Worm (Caenorhabditis elegans) whole organism, L2 larva: ENCODE measurements around the gene rps-24.

ENCODE experiments used
- C34F6.9 ChIP-seq: fragments of 150-350 bp; optimal IDR thresholded peaks from 2 replicates; lab custom pipeline; 2014; ENCODE audit warnings: missing biosample characterization, missing genetic modification characterization
- F13H6.1 ChIP-seq: sonication (generic microtip); optimal IDR thresholded peaks from 2 replicates; lab custom pipeline; 2016; ENCODE audit warnings: missing genetic modification characterization, missing compliant biosample characterization
- R02D3.7 ChIP-seq: fragments of 150-350 bp; optimal IDR thresholded peaks from 2 replicates; lab custom pipeline; 2014; ENCODE audit warnings: missing biosample characterization, missing genetic modification characterization
- Y55F3AM.14 ChIP-seq: fragments of 200-800 bp; sonication (Bioruptor generic); optimal IDR thresholded peaks from 2 replicates; lab custom pipeline; 2018; ENCODE audit warnings: mild to moderate bottlenecking, missing genetic modification characterization, missing compliant biosample characterization
- ZK546.5 ChIP-seq: sonication (generic microtip); optimal IDR thresholded peaks from 2 replicates; lab custom pipeline; 2017; ENCODE audit warnings: missing biosample characterization, missing genetic modification characterization
- alr-1 ChIP-seq: fragments of 150-350 bp; optimal IDR thresholded peaks from 2 replicates; lab custom pipeline; 2014; ENCODE audit warnings: missing biosample characterization, missing genetic modification characterization
- aly-2 ChIP-seq: fragments of 150-350 bp; optimal IDR thresholded peaks from 2 replicates; lab custom pipeline; 2014; ENCODE audit warnings: missing biosample characterization, missing genetic modification characterization
- ama-1 ChIP-seq: fragments of 150-350 bp; optimal IDR thresholded peaks from 2 replicates; lab custom pipeline; 2018; ENCODE audit warnings: inconsistent platforms
- blmp-1 ChIP-seq: sonication (generic microtip); optimal IDR thresholded peaks from 2 replicates; lab custom pipeline; 2017; ENCODE audit warnings: missing genetic modification characterization, mild to moderate bottlenecking, missing compliant biosample characterization, antibody characterized with exemption, moderate library complexity; ENCODE audit not compliant: insufficient read depth
- ceh-16 ChIP-seq: fragments of 150-350 bp; optimal IDR thresholded peaks from 2 replicates; lab custom pipeline; 2014; ENCODE audit warnings: missing biosample characterization, missing genetic modification characterization
- ceh-82 ChIP-seq: fragments of 150-350 bp; optimal IDR thresholded peaks from 2 replicates; lab custom pipeline; 2014; ENCODE audit warnings: missing biosample characterization, missing genetic modification characterization
- crh-2 ChIP-seq: sonication (generic microtip); optimal IDR thresholded peaks from 2 replicates; lab custom pipeline; 2017; ENCODE audit warnings: missing biosample characterization, missing genetic modification characterization
- dmd-4 ChIP-seq: sonication (generic microtip); optimal IDR thresholded peaks from 2 replicates; lab custom pipeline; 2017; ENCODE audit warnings: missing biosample characterization, missing genetic modification characterization
- egl-27 ChIP-seq: sonication (generic microtip); optimal IDR thresholded peaks from 3 replicates; lab custom pipeline; 2017; ENCODE audit warnings: missing biosample characterization, missing genetic modification reagents, missing genetic modification characterization
- elt-1 ChIP-seq: fragments of 150-350 bp; optimal IDR thresholded peaks from 2 replicates; lab custom pipeline; 2014; ENCODE audit warnings: missing biosample characterization, missing genetic modification characterization
- elt-3 ChIP-seq: sonication (generic microtip); optimal IDR thresholded peaks from 2 replicates; lab custom pipeline; 2017; ENCODE audit warnings: missing biosample characterization, missing genetic modification characterization
- fos-1 ChIP-seq: fragments of 150-350 bp; optimal IDR thresholded peaks from 2 replicates; lab custom pipeline; 2014; ENCODE audit warnings: missing biosample characterization, missing genetic modification characterization
- gmeb-1 ChIP-seq: fragments of 150-350 bp; optimal IDR thresholded peaks from 2 replicates; lab custom pipeline; 2014; ENCODE audit warnings: missing biosample characterization, missing genetic modification characterization
- lin-11 ChIP-seq: fragments of 150-350 bp; sonication (generic microtip); optimal IDR thresholded peaks from 2 replicates; lab custom pipeline; 2014; ENCODE audit warnings: missing biosample characterization, missing genetic modification characterization, inconsistent platforms, mixed read lengths
- lin-13 ChIP-seq: fragments of 150-350 bp; optimal IDR thresholded peaks from 2 replicates; lab custom pipeline; 2014; ENCODE audit warnings: missing biosample characterization, missing genetic modification reagents, missing genetic modification characterization
- lin-39 ChIP-seq: fragments of 150-350 bp; optimal IDR thresholded peaks from 2 replicates; lab custom pipeline; 2014; ENCODE audit warnings: missing biosample characterization, missing genetic modification reagents, missing genetic modification characterization
- lsy-2 ChIP-seq, 2 experiments: fragments of 150-350 bp in 1 of 2; sonication (generic microtip) in 1 of 2; optimal IDR thresholded peaks; 2 replicates each; lab custom pipeline; 2014 to 2017; ENCODE audit warnings: missing biosample characterization in 2 of 2, missing genetic modification characterization in 2 of 2
- mab-5 ChIP-seq: fragments of 150-350 bp; optimal IDR thresholded peaks from 2 replicates; lab custom pipeline; 2014; ENCODE audit warnings: missing biosample characterization, missing genetic modification characterization
- mbf-1 ChIP-seq: sonication (generic microtip); optimal IDR thresholded peaks from 2 replicates; lab custom pipeline; 2017; ENCODE audit warnings: missing biosample characterization, missing genetic modification characterization
- mdl-1 ChIP-seq, 2 experiments: fragments of 150-350 bp in 1 of 2; sonication (generic microtip) in 1 of 2; optimal IDR thresholded peaks; 2 replicates each; lab custom pipeline; 2017; ENCODE audit warnings: missing biosample characterization in 2 of 2, missing genetic modification characterization in 2 of 2
- nhr-10 ChIP-seq: sonication (generic microtip); optimal IDR thresholded peaks from 2 replicates; lab custom pipeline; 2017; ENCODE audit warnings: missing biosample characterization, missing genetic modification characterization
- nhr-11 ChIP-seq: fragments of 150-350 bp; optimal IDR thresholded peaks from 2 replicates; lab custom pipeline; 2014; ENCODE audit warnings: missing biosample characterization, missing genetic modification characterization
- nhr-12 ChIP-seq: fragments of 150-350 bp; optimal IDR thresholded peaks from 2 replicates; lab custom pipeline; 2014; ENCODE audit warnings: missing biosample characterization, missing genetic modification characterization
- nhr-129 ChIP-seq: fragments of 150-350 bp; optimal IDR thresholded peaks from 2 replicates; lab custom pipeline; 2014; ENCODE audit warnings: missing biosample characterization, missing genetic modification characterization
- nhr-21 ChIP-seq: fragments of 150-350 bp; optimal IDR thresholded peaks from 2 replicates; lab custom pipeline; 2014; ENCODE audit warnings: missing biosample characterization, missing genetic modification characterization
- nhr-23 ChIP-seq: fragments of 150-350 bp; optimal IDR thresholded peaks from 2 replicates; lab custom pipeline; 2014; ENCODE audit warnings: missing biosample characterization, missing genetic modification reagents, missing genetic modification characterization
- nhr-237 ChIP-seq: fragments of 150-350 bp; optimal IDR thresholded peaks from 2 replicates; lab custom pipeline; 2014; ENCODE audit warnings: missing biosample characterization, missing genetic modification characterization
- nhr-25 ChIP-seq: fragments of 150-350 bp; sonication (generic microtip); optimal IDR thresholded peaks from 3 replicates; lab custom pipeline; 2014; ENCODE audit warnings: missing biosample characterization, missing genetic modification characterization
- nhr-6 ChIP-seq: fragments of 150-350 bp; optimal IDR thresholded peaks from 2 replicates; lab custom pipeline; 2014; ENCODE audit warnings: missing biosample characterization, missing genetic modification characterization
- nhr-77 ChIP-seq: fragments of 150-350 bp; optimal IDR thresholded peaks from 2 replicates; lab custom pipeline; 2014; ENCODE audit warnings: missing biosample characterization, missing genetic modification characterization
- peb-1 ChIP-seq: fragments of 150-350 bp; optimal IDR thresholded peaks from 2 replicates; lab custom pipeline; 2014; ENCODE audit warnings: missing biosample characterization, missing genetic modification characterization
- sem-4 ChIP-seq: fragments of 150-350 bp; optimal IDR thresholded peaks from 2 replicates; lab custom pipeline; 2014; ENCODE audit warnings: missing biosample characterization, missing genetic modification reagents, missing genetic modification characterization
- skn-1 ChIP-seq: sonication (generic microtip); optimal IDR thresholded peaks from 2 replicates; lab custom pipeline; 2017; ENCODE audit warnings: missing biosample characterization, missing genetic modification characterization
- sma-3 ChIP-seq: sonication (generic microtip); optimal IDR thresholded peaks from 2 replicates; lab custom pipeline; 2016; ENCODE audit warnings: missing genetic modification reagents, missing genetic modification characterization, missing compliant biosample characterization
- sma-9 ChIP-seq, 2 experiments: fragments of 150-350 bp in 1 of 2; sonication (generic microtip) in 1 of 2; optimal IDR thresholded peaks; 2 replicates each; lab custom pipeline; 2014 to 2016; ENCODE audit warnings: missing genetic modification characterization in 2 of 2, mild to moderate bottlenecking in 1 of 2, missing biosample characterization in 1 of 2, missing compliant biosample characterization in 1 of 2, missing genetic modification reagents in 1 of 2, moderate library complexity in 1 of 2
- snpc-4 ChIP-seq: fragments of 150-350 bp; optimal IDR thresholded peaks from 2 replicates; lab custom pipeline; 2014; ENCODE audit warnings: missing biosample characterization, missing genetic modification characterization
- unc-39 ChIP-seq: fragments of 150-350 bp; optimal IDR thresholded peaks from 2 replicates; lab custom pipeline; 2014; ENCODE audit warnings: missing biosample characterization, missing genetic modification characterization
- unc-55 ChIP-seq: fragments of 150-350 bp; sonication (generic microtip); optimal IDR thresholded peaks from 3 replicates; lab custom pipeline; 2014; ENCODE audit warnings: missing biosample characterization, missing genetic modification reagents, missing genetic modification characterization
- unc-62 ChIP-seq: fragments of 150-350 bp; optimal IDR thresholded peaks from 2 replicates; lab custom pipeline; 2014; ENCODE audit warnings: missing biosample characterization, missing genetic modification reagents, missing genetic modification characterization
- zag-1 ChIP-seq: fragments of 150-350 bp; optimal IDR thresholded peaks from 2 replicates; lab custom pipeline; 2014; ENCODE audit warnings: missing biosample characterization, missing genetic modification characterization
- ztf-1 ChIP-seq: fragments of 200-800 bp; sonication (Bioruptor generic); conservative IDR thresholded peaks from 2 replicates; pipeline ENCODE4 v1.3.6; 2022; ENCODE audit warnings: missing genetic modification characterization, missing compliant biosample characterization
- ztf-11 ChIP-seq: sonication (generic microtip); optimal IDR thresholded peaks from 2 replicates; lab custom pipeline; 2017; ENCODE audit warnings: missing biosample characterization, missing genetic modification characterization
- ztf-4 ChIP-seq: fragments of 150-350 bp; optimal IDR thresholded peaks from 2 replicates; lab custom pipeline; 2014; ENCODE audit warnings: missing biosample characterization, missing genetic modification characterization

The rps-24 gene

DNA sequence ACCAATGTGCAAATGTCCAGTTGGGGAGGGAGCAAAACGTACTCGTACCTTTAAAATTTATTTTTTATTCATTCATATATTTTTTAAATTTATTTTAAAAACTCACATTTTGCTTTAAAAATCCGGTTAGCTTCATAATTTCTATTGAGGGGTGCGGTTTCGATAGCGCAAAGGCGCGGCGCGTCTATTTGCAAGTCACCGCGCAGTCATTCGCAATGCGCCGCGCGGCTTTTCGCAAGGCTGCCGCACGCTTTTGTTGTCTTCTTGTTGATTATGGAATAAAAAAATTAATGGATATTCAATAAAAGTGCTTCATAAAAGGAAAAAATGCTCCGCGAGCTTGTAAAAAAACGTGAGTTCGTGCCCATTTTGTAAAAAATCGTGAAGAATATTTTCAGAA lies 4.6 kb downstream of the rps-24 start, which contains the start of the genes ears-2 and uncp-18 (continued):
- TF ChIP-seq R02D3.7 (tag; lab: Kevin White, UChicago): peak; percentile 36
- TF ChIP-seq nhr-21 (tag; lab: Kevin White, UChicago): peak; percentile 80
- TF ChIP-seq lsy-2 (tag; optimal IDR thresholded peaks at IDR 0.05; lab: Kevin White, UChicago): peak; percentile 80 to 95
- TF ChIP-seq C34F6.9 (tag; lab: Kevin White, UChicago): peak; percentile 75
- no peak for TF ChIP-seq lin-39 (tag; lab: Kevin White, UChicago)
- peak; percentile 77 for TF ChIP-seq skn-1 (tag; lab: Kevin White, UChicago)
- no peak for TF ChIP-seq peb-1 (tag; lab: Kevin White, UChicago)
- no peak for TF ChIP-seq unc-62 (GFP tag; lab: Kevin White, UChicago)
- peak; percentile 25 for TF ChIP-seq ceh-16 (tag; lab: Kevin White, UChicago)
- TF ChIP-seq elt-3 (tag; lab: Kevin White, UChicago): no peak

DNA sequence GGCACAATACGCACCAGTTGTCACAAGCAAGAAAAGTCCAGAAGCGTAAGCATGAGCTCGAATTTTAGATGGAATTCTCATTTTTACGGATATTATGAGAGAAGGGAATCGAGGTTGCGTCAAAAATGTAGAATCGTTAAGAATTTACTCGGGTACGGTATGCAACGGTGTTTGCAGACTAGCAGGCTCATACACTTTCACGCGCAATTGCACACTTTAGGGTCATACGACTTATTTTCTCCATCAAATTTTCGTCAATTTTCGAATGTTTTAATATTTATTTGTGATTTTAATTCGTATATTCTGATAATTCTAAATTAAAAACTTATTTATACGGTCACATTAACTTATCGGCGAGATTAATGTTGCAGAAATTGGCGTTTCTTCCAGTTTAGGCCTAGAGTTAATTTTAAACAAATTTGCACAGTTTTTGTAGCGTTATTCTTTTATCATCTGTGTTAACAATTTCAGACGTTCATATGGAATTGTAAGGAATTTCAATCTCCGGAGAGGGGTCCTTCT lies 7.8 kb downstream of the rps-24 start, which contains the start of the genes T07A9.15 and nog-1:
Gene T07A9.15 (minus strand): TSS at position 138 of the 522 bp plus-strand sequence.
Gene nog-1 (plus strand): TSS at position 472 of the 522 bp plus-strand sequence.
- TF ChIP-seq ceh-16 (tag; lab: Kevin White, UChicago) (no peak), elt-3 (tag; lab: Kevin White, UChicago) (no peak), nhr-12 (tag; lab: Kevin White, UChicago) (no peak), crh-2 (tag; lab: Kevin White, UChicago) (peak; percentile 71), nhr-77 (no peak), nhr-21 (tag; lab: Kevin White, UChicago) (peak; percentile 51), unc-39 (tag; lab: Kevin White, UChicago) (no peak), mbf-1 (tag; lab: Kevin White, UChicago) (no peak), unc-62 (GFP tag; lab: Kevin White, UChicago) (no peak), sma-3 (GFP tag; lab: Kevin White, UChicago) (peak; percentile 58), blmp-1 (peak; percentile 3), ztf-1 (GFP tag; lab: Robert Waterston, UW) (no peak), lin-13 (GFP tag; lab: Kevin White, UChicago) (peak; percentile 49), ZK546.5 (tag; lab: Kevin White, UChicago) (no peak), unc-55 (GFP tag; lab: Kevin White, UChicago) (peak; percentile 86), nhr-6 (tag; lab: Kevin White, UChicago) (peak; percentile 2), sma-9 (GFP tag; optimal IDR thresholded peaks at IDR 0.05; lab: Kevin White, UChicago) (peak; percentile 52), sma-9 (tag; optimal IDR thresholded peaks at IDR 0.05; lab: Kevin White, UChicago) (no peak), Y55F3AM.14 (GFP tag; lab: Kevin White, UChicago) (no peak), ama-1 (lab: Kevin White, UChicago) (no peak), nhr-25 (tag; lab: Kevin White, UChicago) (peak; percentile 47), gmeb-1 (peak; percentile 75), lin-39 (tag; lab: Kevin White, UChicago) (no peak), peb-1 (tag; lab: Kevin White, UChicago) (no peak), C34F6.9 (tag; lab: Kevin White, UChicago) (peak; percentile 92), ztf-11 (tag; lab: Kevin White, UChicago) (no peak), snpc-4 (tag; lab: Kevin White, UChicago) (no peak), ceh-82 (tag; lab: Kevin White, UChicago) (no peak), R02D3.7 (tag; lab: Kevin White, UChicago) (no peak), lin-11 (peak; percentile 45), lsy-2 (tag; optimal IDR thresholded peaks at IDR 0.05; lab: Kevin White, UChicago) (peak; percentile 96 to 99), sem-4 (tag; lab: Kevin White, UChicago) (no peak), mdl-1 (tag; optimal IDR thresholded peaks at IDR 0.05; lab: Kevin White, UChicago) (no peak), nhr-11 (tag; lab: Kevin White, UChicago) (no peak), skn-1 (tag; lab: Kevin White, UChicago) (no peak), aly-2 (tag; lab: Kevin White, UChicago) (no peak), elt-1 (tag; lab: Kevin White, UChicago) (no peak), ztf-4 (tag; lab: Kevin White, UChicago) (no peak), nhr-10 (tag; lab: Kevin White, UChicago) (no peak), nhr-129 (peak; percentile 81), F13H6.1 (peak; percentile 52), nhr-23 (tag; lab: Kevin White, UChicago) (no peak), alr-1 (no peak), nhr-237 (no peak), dmd-4 (tag; lab: Kevin White, UChicago) (no peak), zag-1 (tag; lab: Kevin White, UChicago) (no peak), egl-27 (tag; lab: Kevin White, UChicago) (no peak), mab-5 (tag; lab: Kevin White, UChicago) (peak; percentile 11), fos-1 (tag; lab: Kevin White, UChicago) (peak; percentile 30)
